Fruit fly (Drosophila melanogaster) whole organism, pupa: ENCODE results near the gene CG43168.

Experiments used
- CG32121 ChIP-seq: fragments of 200-800 bp; sonication (Bioruptor generic); IDR thresholded peaks from 2 replicates; pipeline ENCODE4 v1.3.6; 2022; ENCODE audit warnings: missing biosample characterization, missing genetic modification characterization
- Pif1A ChIP-seq: fragments of 200-800 bp; sonication (Bioruptor generic); optimal IDR thresholded peaks from 3 replicates; lab custom pipeline; 2016; ENCODE audit warnings: missing biosample characterization, missing genetic modification characterization
- gl ChIP-seq: fragments of 200-800 bp; sonication (Bioruptor generic); optimal IDR thresholded peaks from 2 replicates; lab custom pipeline; 2018; ENCODE audit warnings: missing biosample characterization, mild to moderate bottlenecking, missing genetic modification characterization

dm6 chr3L:6307298-6307697 is 31.7 kb downstream of the CG43168 start:
- peak; percentile 17 for TF ChIP-seq Pif1A (GFP tag; lab: Kevin White, UChicago)
- 0 out of 2 replicates have a peak, but pooled peaks have one; percentile 35 for TF ChIP-seq CG32121 (GFP tag; lab: Robert Waterston, UW)
- TF ChIP-seq gl (tag; lab: Kevin White, UChicago) = no peak
